Worm (Caenorhabditis elegans) whole organism, L1 larva: ENCODE measurements around the gene Y50E8A.1.

Experiments used
- Y116A8C.19 ChIP-seq: sonication (generic microtip); optimal IDR thresholded peaks from 2 replicates; lab custom pipeline; 2016; ENCODE audit warnings: missing compliant biosample characterization, missing genetic modification characterization, borderline replicate concordance
- alr-1 ChIP-seq: fragments of 200-800 bp; sonication (Bioruptor generic); optimal IDR thresholded peaks from 2 replicates; lab custom pipeline; 2018; ENCODE audit warnings: borderline replicate concordance, mild to moderate bottlenecking, missing genetic modification characterization, missing compliant biosample characterization
- ama-1 ChIP-seq: fragments of 150-350 bp; optimal IDR thresholded peaks from 2 replicates; lab custom pipeline; 2014
- blmp-1 ChIP-seq: fragments of 150-350 bp; optimal IDR thresholded peaks from 2 replicates; lab custom pipeline; 2014; ENCODE audit warnings: missing biosample characterization, missing genetic modification characterization
- ceh-8 ChIP-seq: fragments of 200-800 bp; sonication (Bioruptor generic); optimal IDR thresholded peaks from 2 replicates; lab custom pipeline; 2018; ENCODE audit warnings: mild to moderate bottlenecking, missing genetic modification characterization, moderate library complexity, missing compliant biosample characterization
- ceh-90 ChIP-seq: sonication (generic microtip); optimal IDR thresholded peaks from 2 replicates; lab custom pipeline; 2016; ENCODE audit warnings: missing genetic modification characterization, missing compliant biosample characterization
- ces-1 ChIP-seq: fragments of 150-350 bp; optimal IDR thresholded peaks from 2 replicates; lab custom pipeline; 2014; ENCODE audit warnings: missing biosample characterization, missing genetic modification reagents, missing genetic modification characterization
- dpl-1 ChIP-seq, 3 experiments: fragments of 150-350 bp in 2 of 3; sonication (generic microtip) in 1 of 3; optimal IDR thresholded peaks; 2 replicates each; lab custom pipeline; 2014 to 2017; ENCODE audit warnings: missing biosample characterization in 3 of 3, missing genetic modification characterization in 3 of 3, missing genetic modification reagents in 3 of 3
- dsc-1 ChIP-seq: sonication (generic microtip); optimal IDR thresholded peaks from 2 replicates; lab custom pipeline; 2016; ENCODE audit warnings: mild to moderate bottlenecking, missing genetic modification characterization, missing compliant biosample characterization
- efl-3 ChIP-seq: fragments of 200-800 bp; sonication (Bioruptor generic); optimal IDR thresholded peaks from 2 replicates; lab custom pipeline; 2018; ENCODE audit warnings: mild to moderate bottlenecking, missing genetic modification characterization, missing compliant biosample characterization
- egl-13 ChIP-seq: sonication (generic microtip); optimal IDR thresholded peaks from 2 replicates; lab custom pipeline; 2016; ENCODE audit warnings: missing genotype, missing genetic modification reagents, missing genetic modification characterization, missing compliant biosample characterization
- elt-3 ChIP-seq, 6 experiments: fragments of 150-350 bp in 1 of 6; sonication (generic microtip); optimal IDR thresholded peaks; 2 replicates each; lab custom pipeline; 2017 to 2018; ENCODE audit warnings: missing biosample characterization in 6 of 6, missing genetic modification characterization in 6 of 6, inconsistent platforms in 1 of 6
- fkh-10 ChIP-seq: sonication (generic microtip); optimal IDR thresholded peaks from 2 replicates; lab custom pipeline; 2017; ENCODE audit warnings: missing biosample characterization, missing genetic modification reagents, missing genetic modification characterization
- fkh-4 ChIP-seq: sonication (generic microtip); optimal IDR thresholded peaks from 2 replicates; lab custom pipeline; 2016; ENCODE audit warnings: missing compliant biosample characterization, missing genetic modification characterization, borderline replicate concordance
- fkh-8 ChIP-seq: sonication (generic microtip); optimal IDR thresholded peaks from 2 replicates; lab custom pipeline; 2016; ENCODE audit warnings: mild to moderate bottlenecking, missing genetic modification characterization, missing compliant biosample characterization
- hlh-17 ChIP-seq: fragments of 200-800 bp; sonication (Bioruptor generic); optimal IDR thresholded peaks from 2 replicates; lab custom pipeline; 2018; ENCODE audit warnings: missing genetic modification characterization, mild to moderate bottlenecking, missing compliant biosample characterization, moderate library complexity, borderline replicate concordance
- hlh-4 ChIP-seq: sonication (generic microtip); optimal IDR thresholded peaks from 2 replicates; lab custom pipeline; 2016; ENCODE audit warnings: mild to moderate bottlenecking, missing genetic modification characterization, missing compliant biosample characterization
- lin-13 ChIP-seq: fragments of 150-350 bp; optimal IDR thresholded peaks from 2 replicates; lab custom pipeline; 2014; ENCODE audit warnings: missing biosample characterization, missing genetic modification reagents, missing genetic modification characterization
- lin-14 ChIP-seq: fragments of 200-800 bp; sonication (Bioruptor generic); optimal IDR thresholded peaks from 2 replicates; lab custom pipeline; 2018; ENCODE audit warnings: mild to moderate bottlenecking, missing genetic modification characterization, moderate library complexity, missing compliant biosample characterization
- lin-15B ChIP-seq: fragments of 150-350 bp; sonication (generic microtip); optimal IDR thresholded peaks from 3 replicates; lab custom pipeline; 2014; ENCODE audit warnings: missing biosample characterization, missing genetic modification characterization
- lin-35 ChIP-seq, 2 experiments: fragments of 150-350 bp; optimal IDR thresholded peaks; 2 replicates each; lab custom pipeline; 2014; ENCODE audit warnings: missing biosample characterization in 2 of 2, missing genetic modification characterization in 2 of 2, missing genetic modification reagents in 2 of 2
- lin-39 ChIP-seq: fragments of 150-350 bp; optimal IDR thresholded peaks from 2 replicates; lab custom pipeline; 2014; ENCODE audit warnings: missing biosample characterization, missing genetic modification reagents, missing genetic modification characterization
- lsy-2 ChIP-seq, 2 experiments: fragments of 150-350 bp; optimal IDR thresholded peaks; 2 replicates each; lab custom pipeline; 2014; ENCODE audit warnings: missing biosample characterization in 2 of 2, missing genetic modification characterization in 2 of 2
- mab-9 ChIP-seq: fragments of 200-800 bp; sonication (Bioruptor generic); IDR thresholded peaks from 2 replicates; pipeline ENCODE4 v1.3.6; 2022; ENCODE audit warnings: missing genetic modification reagents, missing genetic modification characterization, missing compliant biosample characterization
- mdl-1 ChIP-seq, 2 experiments: fragments of 150-350 bp; optimal IDR thresholded peaks; 2 replicates each; lab custom pipeline; 2014 to 2017; ENCODE audit warnings: missing biosample characterization in 2 of 2, missing genetic modification characterization in 2 of 2, inconsistent platforms in 1 of 2
- mef-2 ChIP-seq: fragments of 150-350 bp; optimal IDR thresholded peaks from 2 replicates; lab custom pipeline; 2014; ENCODE audit warnings: missing biosample characterization, missing genetic modification characterization
- mep-1 ChIP-seq: fragments of 150-350 bp; optimal IDR thresholded peaks from 2 replicates; lab custom pipeline; 2014; ENCODE audit warnings: missing biosample characterization, missing genetic modification characterization
- nhr-19 ChIP-seq: fragments of 200-800 bp; sonication (Bioruptor generic); conservative IDR thresholded peaks from 2 replicates; pipeline ENCODE4 v1.3.6; 2022; ENCODE audit warnings: missing genetic modification characterization, missing compliant biosample characterization
- nhr-20 ChIP-seq: sonication (generic microtip); optimal IDR thresholded peaks from 2 replicates; lab custom pipeline; 2016; ENCODE audit warnings: mild to moderate bottlenecking, missing genetic modification characterization, missing compliant biosample characterization
- nhr-28 ChIP-seq: fragments of 150-350 bp; optimal IDR thresholded peaks from 2 replicates; lab custom pipeline; 2014; ENCODE audit warnings: missing biosample characterization, missing genetic modification characterization
- nhr-71 ChIP-seq: sonication (generic microtip); optimal IDR thresholded peaks from 2 replicates; lab custom pipeline; 2016; ENCODE audit warnings: mild to moderate bottlenecking, missing genetic modification characterization, moderate library complexity, missing compliant biosample characterization
- nhr-76 ChIP-seq: sonication (generic microtip); optimal IDR thresholded peaks from 2 replicates; lab custom pipeline; 2017; ENCODE audit warnings: missing biosample characterization, missing genetic modification characterization
- nhr-77 ChIP-seq: fragments of 150-350 bp; optimal IDR thresholded peaks from 2 replicates; lab custom pipeline; 2014; ENCODE audit warnings: missing biosample characterization, missing genetic modification characterization
- nhr-85 ChIP-seq: sonication (generic microtip); peaks from one replicate; lab custom pipeline; 2016; ENCODE audit warnings: missing genetic modification characterization, inconsistent platforms, missing compliant biosample characterization
- pax-3 ChIP-seq: fragments of 200-800 bp; sonication (Bioruptor generic); optimal IDR thresholded peaks from 2 replicates; lab custom pipeline; 2018; ENCODE audit warnings: mild to moderate bottlenecking, missing genetic modification characterization, moderate library complexity, missing compliant biosample characterization
- pqm-1 ChIP-seq: sonication (generic microtip); optimal IDR thresholded peaks from 3 replicates; lab custom pipeline; 2017; ENCODE audit warnings: missing biosample characterization, missing genetic modification characterization
- rnt-1 ChIP-seq: sonication (generic microtip); optimal IDR thresholded peaks from 2 replicates; lab custom pipeline; 2016; ENCODE audit warnings: mild to moderate bottlenecking, missing genetic modification characterization, moderate library complexity, missing compliant biosample characterization
- skn-1 ChIP-seq: fragments of 150-350 bp; optimal IDR thresholded peaks from 2 replicates; lab custom pipeline; 2014; ENCODE audit warnings: missing biosample characterization, missing genetic modification characterization
- snu-23 ChIP-seq: sonication (generic microtip); optimal IDR thresholded peaks from 2 replicates; lab custom pipeline; 2016; ENCODE audit warnings: missing genetic modification characterization, missing compliant biosample characterization
- sox-4 ChIP-seq: sonication (generic microtip); optimal IDR thresholded peaks from 2 replicates; lab custom pipeline; 2016; ENCODE audit warnings: missing genetic modification characterization, missing compliant biosample characterization
- tbx-2 ChIP-seq: sonication (generic microtip); optimal IDR thresholded peaks from 2 replicates; lab custom pipeline; 2016; ENCODE audit warnings: missing genetic modification characterization, missing compliant biosample characterization
- xbp-1 ChIP-seq: sonication (generic microtip); optimal IDR thresholded peaks from 2 replicates; lab custom pipeline; 2016; ENCODE audit warnings: missing genetic modification characterization, missing compliant biosample characterization
- zag-1 ChIP-seq: fragments of 150-350 bp; optimal IDR thresholded peaks from 2 replicates; lab custom pipeline; 2014; ENCODE audit warnings: missing biosample characterization, missing genetic modification characterization
- zip-4 ChIP-seq: fragments of 200-800 bp; sonication (Bioruptor generic); optimal IDR thresholded peaks from 2 replicates; lab custom pipeline; 2018; ENCODE audit warnings: mild to moderate bottlenecking, missing genetic modification characterization, moderate library complexity, missing compliant biosample characterization

Y50E8A.1 gene

DNA sequence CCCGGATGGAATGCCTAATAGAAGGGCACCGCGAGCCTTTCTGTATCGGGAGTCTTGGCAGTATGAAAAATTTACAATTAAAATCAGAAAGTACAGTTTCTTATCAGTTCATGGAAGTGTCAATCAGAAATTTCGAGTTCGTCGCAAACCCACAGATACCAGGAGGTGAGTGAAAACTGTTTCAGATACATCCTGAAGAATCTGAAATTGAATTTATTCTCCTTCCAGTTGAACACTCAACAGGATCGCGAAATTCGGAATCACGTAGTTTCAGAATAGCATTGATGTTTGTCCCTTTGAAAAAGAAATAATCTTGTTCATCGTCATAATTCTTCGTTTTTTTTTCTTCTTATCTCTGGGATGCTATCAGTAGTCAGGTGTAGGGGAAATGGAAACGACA is 10.6 kb upstream of the Y50E8A.1 start, which contains the start of gene fbxa-147:
Gene fbxa-147, plus strand, starts transcription at position 386 of the 400 bp plus-strand sequence.
- TF ChIP-seq ceh-90 (no peak), lin-39 (tag; lab: Kevin White, UChicago) (no peak), pax-3 (tag; lab: Kevin White, UChicago) (peak; percentile 3), rnt-1 (no peak)

DNA sequence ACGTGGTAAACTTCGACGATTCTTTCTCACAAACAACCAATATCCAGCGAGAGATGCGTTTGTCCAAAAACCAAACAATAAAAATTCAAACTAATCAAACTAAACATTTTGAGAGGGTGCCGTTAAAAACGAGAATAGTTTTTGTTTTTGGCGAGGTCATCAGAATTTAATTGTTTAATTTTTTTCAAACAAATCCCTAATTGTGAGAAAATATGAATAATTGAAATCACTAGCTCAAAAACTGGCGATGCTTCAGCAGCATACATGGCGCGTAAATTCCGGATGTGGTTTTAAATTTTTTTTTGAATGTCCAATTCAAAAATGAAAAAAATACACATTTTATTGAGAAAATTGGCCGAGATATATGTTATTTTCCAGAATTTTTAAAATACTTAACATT is 7.2 kb upstream of the Y50E8A.1 start, which contains the start of gene R08A2.1:
Gene R08A2.1, minus strand, starts transcription at position 101 of the 400 bp plus-strand sequence.
- no peak for TF ChIP-seq nhr-77 (tag; lab: Kevin White, UChicago)
- no peak for TF ChIP-seq zip-4 (GFP tag; lab: Kevin White, UChicago)
- TF ChIP-seq nhr-28 (tag; lab: Kevin White, UChicago) = no peak
- TF ChIP-seq hlh-17 = no peak
- TF ChIP-seq ama-1 (lab: Kevin White, UChicago) = no peak
- TF ChIP-seq lin-14 (GFP tag; lab: Kevin White, UChicago) = no peak
- TF ChIP-seq mef-2 = no peak

DNA sequence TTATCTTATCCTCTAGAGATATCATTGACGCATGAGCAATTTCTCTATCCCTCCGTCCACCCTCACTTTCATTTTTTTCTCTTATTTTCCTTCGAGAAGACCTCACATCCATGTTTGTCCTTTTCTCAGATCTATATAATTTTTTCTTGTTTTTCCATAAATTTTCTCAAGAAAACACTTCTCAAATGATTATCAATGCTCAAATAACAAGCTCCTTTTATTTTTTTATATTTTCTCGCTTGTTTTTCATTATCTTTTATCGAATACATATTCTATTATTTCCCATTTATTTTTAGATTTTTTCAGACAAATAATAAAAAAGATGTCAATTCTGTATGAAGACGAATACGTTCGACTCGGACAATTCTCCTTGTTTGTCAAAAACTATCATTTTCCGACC is 3.7 kb upstream of the Y50E8A.1 start, which contains the start of gene R08A2.7:
Gene R08A2.7, plus strand, starts transcription at position 301 of the 400 bp plus-strand sequence.
- TF ChIP-seq mep-1 (no peak), pqm-1 (tag; lab: Kevin White, UChicago) (no peak), Y116A8C.19 (no peak), zag-1 (tag; lab: Kevin White, UChicago) (no peak), ceh-8 (no peak), mab-9 (GFP tag; lab: Robert Waterston, UW) (no peak), sox-4 (no peak), dsc-1 (tag; lab: Kevin White, UChicago) (no peak), nhr-19 (no peak), skn-1 (tag; lab: Kevin White, UChicago) (no peak), hlh-4 (tag; lab: Kevin White, UChicago) (no peak), nhr-76 (no peak), alr-1 (tag; lab: Kevin White, UChicago) (no peak), nhr-85 (tag; lab: Kevin White, UChicago) (no peak), fkh-10 (GFP tag; lab: Kevin White, UChicago) (no peak), lin-13 (no peak), ama-1 (lab: Kevin White, UChicago) (no peak)

DNA sequence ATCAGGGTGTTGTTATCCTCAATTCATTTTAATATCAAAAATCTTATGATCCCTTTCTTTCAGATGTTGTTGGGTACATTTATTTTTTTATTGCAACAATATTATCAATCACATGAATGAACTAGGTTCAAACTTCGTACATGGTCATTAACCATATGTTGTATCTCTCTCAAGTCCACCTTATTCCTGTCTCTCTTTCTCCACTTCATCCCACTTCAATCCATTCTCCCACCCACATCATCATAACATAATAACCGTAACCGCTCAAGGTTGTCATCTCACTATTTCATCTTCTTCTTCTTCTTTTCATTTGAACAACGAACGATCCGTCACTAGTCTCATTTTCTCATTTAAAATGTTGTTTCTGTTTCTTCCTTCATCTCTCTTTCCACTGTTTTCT is 1.3 kb upstream of the Y50E8A.1 start:
- TF ChIP-seq fkh-8 (no peak), nhr-85 (tag; lab: Kevin White, UChicago) (peak; percentile 92), lsy-2 (tag; optimal IDR thresholded peaks at IDR 0.05; lab: Kevin White, UChicago) (peak in 1 of 2 experiments; percentile 8), ces-1 (GFP tag; lab: Kevin White, UChicago) (no peak), nhr-71 (peak; percentile 29), lin-35 (GFP tag; optimal IDR thresholded peaks at IDR 0.05; lab: Kevin White, UChicago) (peak in 1 of 2 experiments; percentile 20), zip-4 (GFP tag; lab: Kevin White, UChicago) (no peak), elt-3 (tag; optimal IDR thresholded peaks at IDR 0.05; lab: Kevin White, UChicago) (peak in 2 of 6 experiments; percentile 4 to 28), mdl-1 (tag; optimal IDR thresholded peaks at IDR 0.05; lab: Kevin White, UChicago) (no peak), blmp-1 (tag; lab: Kevin White, UChicago) (peak; percentile 70), egl-13 (no peak), mep-1 (no peak), efl-3 (GFP tag; lab: Kevin White, UChicago) (no peak), skn-1 (tag; lab: Kevin White, UChicago) (no peak), xbp-1 (tag; lab: Kevin White, UChicago) (no peak), lin-15B (tag; lab: Kevin White, UChicago) (no peak), dpl-1 (GFP tag; optimal IDR thresholded peaks at IDR 0.05; lab: Kevin White, UChicago) (peak in 1 of 3 experiments; percentile 24), tbx-2 (no peak), nhr-20 (peak; percentile 52), fkh-4 (no peak), snu-23 (peak; percentile 31)
